Fruit fly (Drosophila melanogaster) whole organism, embryonic: ENCODE results near the gene Arl6IP1.

ENCODE experiments used
- Bteb2 ChIP-seq: fragments of 200-800 bp; sonication (Bioruptor generic); optimal IDR thresholded peaks from 2 replicates; lab custom pipeline; 2016; ENCODE audit warnings: missing biosample characterization, missing genetic modification characterization
- Doc2 ChIP-seq: fragments of 200-800 bp; sonication (Bioruptor generic); IDR thresholded peaks from 2 replicates; pipeline ENCODE4 v1.3.6; 2022; ENCODE audit warnings: missing biosample characterization, missing genetic modification characterization
- Myb ChIP-seq: fragments of 200-800 bp; sonication (Bioruptor generic); optimal IDR thresholded peaks from 2 replicates; lab custom pipeline; 2016; ENCODE audit warnings: missing biosample characterization, missing genetic modification characterization
- Pdp1 ChIP-seq, 2 experiments: fragments of 200-800 bp; sonication (Bioruptor generic); optimal IDR thresholded peaks; 3 replicates each; lab custom pipeline; 2016; ENCODE audit warnings: missing biosample characterization in 2 of 2, missing genetic modification characterization in 2 of 2, mild to moderate bottlenecking in 1 of 2, moderate library complexity in 1 of 2
- chif ChIP-seq, 2 experiments: fragments of 200-800 bp; sonication (Bioruptor generic); optimal IDR thresholded peaks; 3 replicates each; lab custom pipeline; 2016; ENCODE audit warnings: missing biosample characterization in 2 of 2, missing genetic modification characterization in 2 of 2
- jumu ChIP-seq: fragments of 200-800 bp; sonication (Bioruptor generic); optimal IDR thresholded peaks from 3 replicates; lab custom pipeline; 2016; ENCODE audit warnings: missing biosample characterization, missing genetic modification characterization
- psq ChIP-seq: fragments of 200-800 bp; sonication (Bioruptor generic); optimal IDR thresholded peaks from 2 replicates; lab custom pipeline; 2017; ENCODE audit warnings: missing biosample characterization, missing genetic modification characterization
- slbo ChIP-seq: fragments of 200-800 bp; sonication (Bioruptor generic); IDR thresholded peaks from 2 replicates; pipeline ENCODE4 v1.3.6; 2022; ENCODE audit warnings: missing biosample characterization, missing genetic modification characterization
- sr ChIP-seq: fragments of 200-800 bp; sonication (Bioruptor generic); IDR thresholded peaks from 3 replicates; pipeline ENCODE4 v1.3.6; 2022; ENCODE audit warnings: missing biosample characterization, missing genetic modification characterization
- twi ChIP-seq: fragments of 200-800 bp; optimal IDR thresholded peaks from 2 replicates; lab custom pipeline; 2019; ENCODE audit warnings: missing biosample characterization, mild to moderate bottlenecking, missing genetic modification characterization, moderate library complexity

- TF ChIP-seq psq (GFP tag; lab: Kevin White, UChicago) (no peak), Myb (GFP tag; lab: Kevin White, UChicago) (no peak), Pdp1 (GFP tag; optimal IDR thresholded peaks at IDR 0.05; lab: Kevin White, UChicago) (no peak), sr (GFP tag; lab: Robert Waterston, UW) (no peak), twi (tag; lab: Kevin White, UChicago) (no peak), slbo (GFP tag; lab: Robert Waterston, UW) (no peak), jumu (GFP tag; lab: Kevin White, UChicago) (no peak), Doc2 (GFP tag; lab: Robert Waterston, UW) (no peak), Bteb2 (no peak), chif (GFP tag; optimal IDR thresholded peaks at IDR 0.05; lab: Kevin White, UChicago) (no peak)
These were observed 42.7 kb upstream of the Arl6IP1 start for dm6 chr3R:16600735-16601134.
